Fruit fly (Drosophila melanogaster): ENCODE data around the gene CG10561.

The CG10561 gene

DNA sequence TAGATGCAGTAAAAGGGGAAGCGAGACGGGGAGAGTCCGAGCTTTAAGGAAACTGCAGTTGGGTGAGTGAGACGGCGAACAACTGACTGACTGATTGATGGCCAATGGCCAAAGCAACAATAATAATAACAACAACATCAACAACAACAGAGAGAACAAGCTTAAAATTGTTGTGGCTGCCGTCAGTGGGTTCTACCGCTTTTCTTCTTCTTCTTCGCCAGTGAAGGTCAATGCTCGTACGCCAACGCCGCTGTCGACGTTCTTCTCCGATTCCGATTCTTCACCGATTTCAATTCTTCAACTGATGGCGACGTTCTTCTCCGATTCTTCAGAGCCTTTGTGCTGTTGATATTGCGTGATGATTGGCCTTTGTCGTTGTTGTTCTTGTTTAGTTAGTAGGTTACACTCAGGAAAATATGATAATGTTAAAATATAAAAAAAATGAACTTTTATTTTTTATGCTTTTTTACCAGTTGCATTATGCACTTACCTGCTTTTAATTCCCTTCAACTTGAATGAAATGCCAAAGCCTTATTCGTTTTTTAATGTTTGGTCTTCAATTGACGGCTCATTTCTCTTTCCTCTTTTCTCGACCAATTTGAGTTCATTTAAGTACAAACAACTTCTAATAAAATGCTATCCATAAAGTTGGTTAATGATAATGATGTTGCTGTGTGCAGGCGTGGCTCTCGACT, 28.1 kb downstream of the CG10561 start (continued):
- TF ChIP-seq kni (GFP tag; optimal IDR thresholded peaks at IDR 0.05), result peak; percentile 2
- no peak for TF ChIP-seq fu2 (GFP tag; optimal IDR thresholded peaks at IDR 0.05)
- no peak for TF ChIP-seq D19A (tag; optimal IDR thresholded peaks at IDR 0.05)
- no peak for TF ChIP-seq CG17186 (GFP tag; optimal IDR thresholded peaks at IDR 0.05)
- no peak for TF ChIP-seq CG17359 (tag; optimal IDR thresholded peaks at IDR 0.05)
- TF ChIP-seq TFAM (GFP tag; optimal IDR thresholded peaks at IDR 0.05), result no peak
- no peak for TF ChIP-seq tgo (GFP tag; IDR thresholded peaks at IDR 0.05)
- TF ChIP-seq Hr78 (GFP tag; optimal IDR thresholded peaks at IDR 0.05), result no peak
- TF ChIP-seq CG12155 (GFP tag; optimal IDR thresholded peaks at IDR 0.05), result no peak
- TF ChIP-seq CG32767 (GFP tag; IDR thresholded peaks at IDR 0.05), result no peak
- no peak for TF ChIP-seq CG31441 (GFP tag; IDR thresholded peaks at IDR 0.05)
- TF ChIP-seq dpn (GFP tag; optimal IDR thresholded peaks at IDR 0.05), result no peak
- peak; percentile 12 for TF ChIP-seq Fer3 (tag; optimal IDR thresholded peaks at IDR 0.05)
- no peak for TF ChIP-seq salm (tag; optimal IDR thresholded peaks at IDR 0.05)
- peak; percentile 30 for TF ChIP-seq CG18262 (tag; optimal IDR thresholded peaks at IDR 0.05)
- TF ChIP-seq GATAe (GFP tag; conservative IDR thresholded peaks at IDR 0.05), result no peak
- TF ChIP-seq CG1603 (tag; optimal IDR thresholded peaks at IDR 0.05), result no peak
- TF ChIP-seq ham (GFP tag; IDR thresholded peaks at IDR 0.05), result no peak
- no peak for TF ChIP-seq crc (GFP tag; optimal IDR thresholded peaks at IDR 0.05)
- TF ChIP-seq CG11560 (tag; IDR thresholded peaks at IDR 0.05), result no peak
- TF ChIP-seq dimm (GFP tag; IDR thresholded peaks at IDR 0.05), result no peak
- no peak for TF ChIP-seq CG1792 (GFP tag; optimal IDR thresholded peaks at IDR 0.05)
- TF ChIP-seq sisA (GFP tag; IDR thresholded peaks at IDR 0.05), result no peak
- no peak for TF ChIP-seq CG10267 (tag; optimal IDR thresholded peaks at IDR 0.05)
- TF ChIP-seq en (GFP tag; optimal IDR thresholded peaks at IDR 0.05), result no peak
- no peak for TF ChIP-seq bigmax (GFP tag; optimal IDR thresholded peaks at IDR 0.05)
- TF ChIP-seq NfI (GFP tag; optimal IDR thresholded peaks at IDR 0.05), result no peak
- no peak for TF ChIP-seq abd-A (tag; optimal IDR thresholded peaks at IDR 0.05)
- TF ChIP-seq Ssrp (tag; optimal IDR thresholded peaks at IDR 0.05), result no peak
- TF ChIP-seq danr (GFP tag; IDR thresholded peaks at IDR 0.05), result no peak
- no peak for TF ChIP-seq mld (GFP tag; IDR thresholded peaks at IDR 0.05; ENCODE audit: partially characterized antibody)
- no peak for TF ChIP-seq stwl (tag; optimal IDR thresholded peaks at IDR 0.05)
- TF ChIP-seq dati (GFP tag; IDR thresholded peaks at IDR 0.05), result no peak
- 0 out of 3 replicates have a peak, but pooled peaks have one; percentile 26 for TF ChIP-seq dysf (GFP tag; IDR thresholded peaks at IDR 0.05)
- 0 out of 2 replicates have a peak, but pooled peaks have one; percentile 41 for TF ChIP-seq Atf6 (GFP tag; IDR thresholded peaks at IDR 0.05)
- TF ChIP-seq Hsf (GFP tag; optimal IDR thresholded peaks at IDR 0.05), result peak; percentile 21
- TF ChIP-seq CG8359 (GFP tag; optimal IDR thresholded peaks at IDR 0.05; ENCODE audit: borderline replicate concordance), result no peak
- no peak for TF ChIP-seq E2f1 (GFP tag; IDR thresholded peaks at IDR 0.05)
- no peak for TF ChIP-seq CG15696 (tag; optimal IDR thresholded peaks at IDR 0.05)
- no peak for TF ChIP-seq CG14050 (GFP tag; IDR thresholded peaks at IDR 0.05)
- no peak for TF ChIP-seq CG12769 (tag; optimal IDR thresholded peaks at IDR 0.05)
- TF ChIP-seq scrt (GFP tag; optimal IDR thresholded peaks at IDR 0.05), result no peak
- no peak for TF ChIP-seq wor (GFP tag; IDR thresholded peaks at IDR 0.05)
- no peak for TF ChIP-seq vfl (GFP tag; optimal IDR thresholded peaks at IDR 0.05)
- no peak for TF ChIP-seq B-H1 (GFP tag; IDR thresholded peaks at IDR 0.05)
- TF ChIP-seq CG1602 (GFP tag; optimal IDR thresholded peaks at IDR 0.05), result no peak
- TF ChIP-seq Side (GFP tag; optimal IDR thresholded peaks at IDR 0.05), result no peak
- no peak for TF ChIP-seq Mes4 (GFP tag; optimal IDR thresholded peaks at IDR 0.05)
- TF ChIP-seq pan (optimal IDR thresholded peaks at IDR 0.05), result no peak
- no peak for TF ChIP-seq pan (GFP tag; optimal IDR thresholded peaks at IDR 0.05 in 1 of 2, IDR thresholded peaks at IDR 0.05 in 1 of 2)
- no peak for TF ChIP-seq CG3065 (GFP tag; optimal IDR thresholded peaks at IDR 0.05)

Data from whole organism, embryonic.